Fruit fly (Drosophila melanogaster) whole organism, embryonic: Measurements from ENCODE around the gene CG33946.

Source experiments
- Awh ChIP-seq: fragments of 200-800 bp; sonication (Bioruptor generic); IDR thresholded peaks from 2 replicates; pipeline ENCODE4, ENCODE4 v1.3.6; 2022; ENCODE audit warnings: missing biosample characterization, missing genetic modification characterization
- BtbVII ChIP-seq: fragments of 200-800 bp; sonication (Bioruptor generic); optimal IDR thresholded peaks from 3 replicates; lab custom pipeline; 2017; ENCODE audit warnings: missing biosample characterization, mild to moderate bottlenecking, missing genetic modification characterization
- CG1024 ChIP-seq: fragments of 200-800 bp; sonication (Bioruptor generic); IDR thresholded peaks from 2 replicates; pipeline ENCODE4 v1.3.6; 2022; ENCODE audit warnings: missing biosample characterization, missing genetic modification characterization
- CG10654 ChIP-seq: fragments of 200-800 bp; sonication (Bioruptor generic); optimal IDR thresholded peaks from 2 replicates; lab custom pipeline; 2016; ENCODE audit warnings: missing biosample characterization, missing genetic modification characterization
- CG11456 ChIP-seq: fragments of 200-800 bp; sonication (Bioruptor generic); IDR thresholded peaks from 3 replicates; pipeline ENCODE4 v1.3.6; 2022; ENCODE audit warnings: missing biosample characterization, missing genetic modification characterization
- CG12236 ChIP-seq: fragments of 200-800 bp; sonication (Bioruptor generic); optimal IDR thresholded peaks from 2 replicates; lab custom pipeline; 2016; ENCODE audit warnings: missing biosample characterization, missing genetic modification characterization
- CG1233 ChIP-seq: fragments of 200-800 bp; sonication (Bioruptor generic); optimal IDR thresholded peaks from 4 replicates; lab custom pipeline; 2018; ENCODE audit warnings: missing biosample characterization, mild to moderate bottlenecking, missing genetic modification characterization
- CG12744 ChIP-seq: fragments of 200-800 bp; sonication (Bioruptor generic); optimal IDR thresholded peaks from 2 replicates; lab custom pipeline; 2016; ENCODE audit warnings: missing biosample characterization, missing genetic modification characterization
- CG12769 ChIP-seq: fragments of 200-800 bp; sonication (Bioruptor generic); optimal IDR thresholded peaks from 2 replicates; lab custom pipeline; 2019; ENCODE audit warnings: missing biosample characterization, mild to moderate bottlenecking, missing genetic modification characterization, moderate library complexity
- CG12942 ChIP-seq: fragments of 200-800 bp; sonication (Bioruptor generic); optimal IDR thresholded peaks from 3 replicates; lab custom pipeline; 2016; ENCODE audit warnings: missing biosample characterization, missing genetic modification characterization
- CG14441 ChIP-seq: fragments of 200-800 bp; sonication (Bioruptor generic); IDR thresholded peaks from 2 replicates; pipeline ENCODE4 v1.3.6; 2022; ENCODE audit warnings: missing biosample characterization, missing genetic modification characterization
- CG1529 ChIP-seq: fragments of 200-800 bp; sonication (Bioruptor generic); optimal IDR thresholded peaks from 3 replicates; lab custom pipeline; 2018; ENCODE audit warnings: missing biosample characterization, missing genetic modification characterization
- CG16813 ChIP-seq: fragments of 200-800 bp; sonication (Bioruptor generic); IDR thresholded peaks from 3 replicates; pipeline ENCODE4 v1.3.6; 2022; ENCODE audit warnings: missing biosample characterization, missing genetic modification characterization; ENCODE audit not compliant: partially characterized antibody
- CG16815 ChIP-seq: fragments of 200-800 bp; sonication (Bioruptor generic); optimal IDR thresholded peaks from 3 replicates; lab custom pipeline; 2017; ENCODE audit warnings: missing biosample characterization, mild to moderate bottlenecking, missing genetic modification characterization
- CG18262 ChIP-seq: fragments of 200-800 bp; optimal IDR thresholded peaks from 3 replicates; lab custom pipeline; 2019; ENCODE audit warnings: missing biosample characterization, mild to moderate bottlenecking, missing genetic modification characterization, moderate library complexity
- CG30020 ChIP-seq: fragments of 200-800 bp; optimal IDR thresholded peaks from 2 replicates; lab custom pipeline; 2019; ENCODE audit warnings: missing biosample characterization, mild to moderate bottlenecking, missing genetic modification characterization, moderate library complexity
- CG3163 ChIP-seq: fragments of 200-800 bp; sonication (Bioruptor generic); optimal IDR thresholded peaks from 3 replicates; lab custom pipeline; 2016; ENCODE audit warnings: missing biosample characterization, missing genetic modification characterization
- CG32772 ChIP-seq: fragments of 200-800 bp; sonication (Bioruptor generic); IDR thresholded peaks from 2 replicates; pipeline ENCODE4 v1.3.6; 2022; ENCODE audit warnings: missing biosample characterization, missing genetic modification characterization
- CG4360 ChIP-seq: fragments of 200-800 bp; sonication (Bioruptor generic); IDR thresholded peaks from 2 replicates; pipeline ENCODE4 v1.3.6; 2022; ENCODE audit warnings: missing biosample characterization, missing genetic modification characterization
- CG6689 ChIP-seq: fragments of 200-800 bp; sonication (Bioruptor generic); IDR thresholded peaks from 2 replicates; pipeline ENCODE4 v1.3.6; 2022; ENCODE audit warnings: missing biosample characterization, missing genetic modification characterization
- CG8388 ChIP-seq: fragments of 200-800 bp; sonication (Bioruptor generic); optimal IDR thresholded peaks from 2 replicates; lab custom pipeline; 2019; ENCODE audit warnings: missing biosample characterization, mild to moderate bottlenecking, missing genetic modification characterization, moderate library complexity
- CG8765 ChIP-seq: fragments of 200-800 bp; sonication (Bioruptor generic); IDR thresholded peaks from 2 replicates; pipeline ENCODE4 v1.3.6; 2022; ENCODE audit warnings: missing biosample characterization, missing genetic modification characterization
- CG8944 ChIP-seq: fragments of 200-800 bp; sonication (Bioruptor generic); optimal IDR thresholded peaks from 3 replicates; lab custom pipeline; 2016; ENCODE audit warnings: missing biosample characterization, missing genetic modification characterization
- CG9437 ChIP-seq: fragments of 200-800 bp; sonication (Bioruptor generic); optimal IDR thresholded peaks from 2 replicates; lab custom pipeline; 2018; ENCODE audit warnings: missing biosample characterization, mild to moderate bottlenecking, missing genetic modification characterization
- D19A ChIP-seq: fragments of 200-800 bp; optimal IDR thresholded peaks from 3 replicates; lab custom pipeline; 2019; ENCODE audit warnings: missing biosample characterization, mild to moderate bottlenecking, missing genetic modification characterization, moderate library complexity
- Deaf1 ChIP-seq: fragments of 200-800 bp; optimal IDR thresholded peaks from 3 replicates; lab custom pipeline; 2019; ENCODE audit warnings: missing biosample characterization, mild to moderate bottlenecking, missing genetic modification characterization, moderate library complexity
- Dfd ChIP-seq, 2 experiments: fragments of >200 bp; optimal IDR thresholded peaks; 2 replicates each; lab custom pipeline; 2017; ENCODE audit warnings: missing biosample characterization in 2 of 2, missing genetic modification characterization in 2 of 2
- Drgx ChIP-seq: fragments of 200-800 bp; sonication (Bioruptor generic); IDR thresholded peaks from 2 replicates; pipeline ENCODE4 v1.3.6; 2022; ENCODE audit warnings: missing biosample characterization, missing genetic modification characterization
- Hmr ChIP-seq: fragments of 200-800 bp; sonication (Bioruptor generic); optimal IDR thresholded peaks from 3 replicates; lab custom pipeline; 2017; ENCODE audit warnings: mild to moderate bottlenecking, missing biosample characterization, missing genetic modification reagents, missing genetic modification characterization
- Mrtf ChIP-seq: fragments of 200-800 bp; sonication (Bioruptor generic); IDR thresholded peaks from 3 replicates; pipeline ENCODE4 v1.3.6; 2022; ENCODE audit warnings: missing biosample characterization, missing genetic modification characterization
- Rfx ChIP-seq: fragments of 200-800 bp; sonication (Bioruptor generic); IDR thresholded peaks from 2 replicates; pipeline ENCODE4 v1.3.6; 2022; ENCODE audit warnings: missing biosample characterization, missing genetic modification characterization
- Rx ChIP-seq: fragments of 200-800 bp; sonication (Bioruptor generic); IDR thresholded peaks from 2 replicates; pipeline ENCODE4 v1.3.6; 2022; ENCODE audit warnings: missing biosample characterization, missing genetic modification characterization
- Xrp1 ChIP-seq: fragments of 200-800 bp; sonication (Bioruptor generic); IDR thresholded peaks from 2 replicates; pipeline ENCODE4 v1.3.6; 2022; ENCODE audit warnings: missing biosample characterization, missing genetic modification characterization
- ac ChIP-seq: fragments of 200-800 bp; sonication (Bioruptor generic); optimal IDR thresholded peaks from 3 replicates; lab custom pipeline; 2017; ENCODE audit warnings: missing biosample characterization, mild to moderate bottlenecking, missing genetic modification characterization
- ase ChIP-seq: fragments of 200-800 bp; sonication (Bioruptor generic); IDR thresholded peaks from 3 replicates; pipeline ENCODE4 v1.3.6; 2022; ENCODE audit warnings: missing biosample characterization, missing genetic modification characterization
- ato ChIP-seq: fragments of 200-800 bp; sonication (Bioruptor generic); IDR thresholded peaks from 2 replicates; pipeline ENCODE4 v1.3.6; 2022; ENCODE audit warnings: missing biosample characterization, missing genetic modification characterization; ENCODE audit not compliant: partially characterized antibody
- chinmo ChIP-seq: fragments of 200-800 bp; sonication (Bioruptor generic); IDR thresholded peaks from 4 replicates; pipeline ENCODE4 v1.3.6; 2022; ENCODE audit warnings: missing biosample characterization, missing genetic modification characterization; ENCODE audit not compliant: partially characterized antibody
- dpn ChIP-seq, 2 experiments: fragments of 200-800 bp; sonication (Bioruptor generic); optimal IDR thresholded peaks; 3 replicates each; lab custom pipeline; 2016; ENCODE audit warnings: missing biosample characterization in 2 of 2, missing genetic modification characterization in 2 of 2
- ewg ChIP-seq: fragments of 200-800 bp; sonication (Bioruptor generic); optimal IDR thresholded peaks from 3 replicates; lab custom pipeline; 2017; ENCODE audit warnings: mild to moderate bottlenecking, missing biosample characterization, missing genetic modification reagents, missing genetic modification characterization
- fd64A ChIP-seq: fragments of 200-800 bp; sonication (Bioruptor generic); optimal IDR thresholded peaks from 3 replicates; lab custom pipeline; 2018; ENCODE audit warnings: missing biosample characterization, mild to moderate bottlenecking, missing genetic modification characterization
- gsb ChIP-seq: fragments of 200-800 bp; sonication (Bioruptor generic); IDR thresholded peaks from 2 replicates; pipeline ENCODE4 v1.3.6; 2022; ENCODE audit warnings: missing biosample characterization, missing genetic modification characterization
- kah ChIP-seq: fragments of 200-800 bp; sonication (Bioruptor generic); optimal IDR thresholded peaks from 2 replicates; lab custom pipeline; 2018; ENCODE audit warnings: missing biosample characterization, mild to moderate bottlenecking, missing genetic modification characterization
- ken ChIP-seq: fragments of 200-800 bp; sonication (Bioruptor generic); IDR thresholded peaks from 3 replicates; pipeline ENCODE4 v1.3.6; 2022; ENCODE audit warnings: missing biosample characterization, missing genetic modification characterization
- lola ChIP-seq, 3 experiments: fragments of >200 bp in 2 of 3; fragments of 200-800 bp in 1 of 3; sonication (Bioruptor generic) in 1 of 3; optimal IDR thresholded peaks; 2 replicates each; lab custom pipeline; 2017 to 2019; ENCODE audit warnings: missing biosample characterization in 3 of 3, missing genetic modification characterization in 3 of 3, mild to moderate bottlenecking in 1 of 3, moderate library complexity in 1 of 3
- maf-S ChIP-seq: fragments of 200-800 bp; sonication (Bioruptor generic); optimal IDR thresholded peaks from 2 replicates; lab custom pipeline; 2016; ENCODE audit warnings: missing biosample characterization, missing genetic modification characterization
- nerfin-1 ChIP-seq: fragments of 200-800 bp; sonication (Bioruptor generic); optimal IDR thresholded peaks from 3 replicates; lab custom pipeline; 2019; ENCODE audit warnings: missing biosample characterization, mild to moderate bottlenecking, missing genetic modification characterization, moderate library complexity
- p53 ChIP-seq: fragments of 200-800 bp; sonication (Bioruptor generic); optimal IDR thresholded peaks from 2 replicates; lab custom pipeline; 2016; ENCODE audit warnings: missing biosample characterization, missing genetic modification characterization
- ro ChIP-seq: fragments of 200-800 bp; sonication (Bioruptor generic); IDR thresholded peaks from 2 replicates; pipeline ENCODE4 v1.3.6; 2022; ENCODE audit warnings: missing biosample characterization, missing genetic modification characterization
- slou ChIP-seq: fragments of 200-800 bp; sonication (Bioruptor generic); optimal IDR thresholded peaks from 3 replicates; lab custom pipeline; 2016; ENCODE audit warnings: missing biosample characterization, missing genetic modification characterization

Gene CG33946

dm6 chr3L:6256408-6257188 is 36.2 kb downstream of the CG33946 start, which contains the start of gene Best2 (continued):
- TF ChIP-seq CG12769 (tag; lab: Kevin White, UChicago) (peak; percentile 56), CG1529 (GFP tag; lab: Kevin White, UChicago) (peak; percentile 67), Awh (GFP tag; lab: Robert Waterston, UW) (peak; percentile 78), CG8765 (GFP tag; lab: Robert Waterston, UW) (no peak), p53 (no peak), ewg (peak; percentile 74), Rx (GFP tag; lab: Robert Waterston, UW) (peak; percentile 63; the same call in 1 of the 2 replicates), BtbVII (peak; percentile 81), ac (no peak), dpn (GFP tag; optimal IDR thresholded peaks at IDR 0.05; lab: Kevin White, UChicago) (peak; percentile 80 to 81), CG12236 (GFP tag; lab: Kevin White, UChicago) (no peak), CG9437 (GFP tag; lab: Kevin White, UChicago) (peak; percentile 74), CG32772 (peak; percentile 90), CG14441 (GFP tag; lab: Robert Waterston, UW) (peak; percentile 89), kah (peak; percentile 59), CG6689 (peak; percentile 91), gsb (GFP tag; lab: Robert Waterston, UW) (peak; percentile 90), lola (GFP tag; optimal IDR thresholded peaks at IDR 0.05; lab: Kevin White, UChicago) (peak in 1 of 3 experiments; percentile 88), CG10654 (peak; percentile 56), Hmr (GFP tag; lab: Kevin White, UChicago) (peak; percentile 84), Mrtf (GFP tag; lab: Robert Waterston, UW) (peak; percentile 88), ken (GFP tag; lab: Robert Waterston, UW) (peak; percentile 84), CG16815 (GFP tag; lab: Kevin White, UChicago) (peak; percentile 69), Xrp1 (GFP tag; lab: Robert Waterston, UW) (peak; percentile 95), ato (GFP tag; lab: Robert Waterston, UW) (no peak), nerfin-1 (peak; percentile 83), Rfx (GFP tag; lab: Robert Waterston, UW) (peak; percentile 95), slou (GFP tag; lab: Kevin White, UChicago) (peak; percentile 77), fd64A (GFP tag; lab: Kevin White, UChicago) (peak; percentile 14), CG16813 (GFP tag; lab: Robert Waterston, UW) (no peak), CG8388 (peak; percentile 85), CG8944 (GFP tag; lab: Kevin White, UChicago) (peak; percentile 72), CG4360 (GFP tag; lab: Robert Waterston, UW) (peak; percentile 40; the same call in 1 of the 2 replicates), CG12942 (GFP tag; lab: Kevin White, UChicago) (peak; percentile 38), ro (peak; percentile 78), CG30020 (tag; lab: Kevin White, UChicago) (peak; percentile 70), CG11456 (GFP tag; lab: Robert Waterston, UW) (peak; percentile 81), CG1233 (GFP tag; lab: Kevin White, UChicago) (peak; percentile 82), CG18262 (tag; lab: Kevin White, UChicago) (peak; percentile 92), chinmo (peak; percentile 78; the same call in 3 of the 4 replicates), CG1024 (GFP tag; lab: Robert Waterston, UW) (peak; percentile 66), Dfd (GFP tag; optimal IDR thresholded peaks at IDR 0.05; lab: Kevin White, UChicago) (no peak), maf-S (GFP tag; lab: Kevin White, UChicago) (peak; percentile 65), D19A (tag; lab: Kevin White, UChicago) (peak; percentile 82), Drgx (GFP tag; lab: Robert Waterston, UW) (peak; percentile 92), CG3163 (GFP tag; lab: Kevin White, UChicago) (peak; percentile 74), Deaf1 (peak; percentile 65), ase (GFP tag; lab: Robert Waterston, UW) (peak; percentile 87), CG12744 (GFP tag; lab: Kevin White, UChicago) (peak; percentile 48)
